Fruit fly (Drosophila melanogaster) whole organism, embryonic: ENCODE measurements around the gene CG12310.

Experiments used
- ATbp ChIP-seq: fragments of 200-800 bp; sonication (Bioruptor generic); optimal IDR thresholded peaks from 2 replicates; lab custom pipeline; 2017; ENCODE audit warnings: missing biosample characterization, mild to moderate bottlenecking, missing genetic modification characterization, missing genetic modification reagents
- CG10147 ChIP-seq: fragments of 200-800 bp; sonication (Bioruptor generic); optimal IDR thresholded peaks from 2 replicates; lab custom pipeline; 2019; ENCODE audit warnings: missing biosample characterization, mild to moderate bottlenecking, missing genetic modification characterization, moderate library complexity
- CG10209 ChIP-seq: fragments of 200-800 bp; sonication (Bioruptor generic); optimal IDR thresholded peaks from 3 replicates; lab custom pipeline; 2017; ENCODE audit warnings: missing biosample characterization, mild to moderate bottlenecking, missing genetic modification characterization, missing genetic modification reagents
- CG10543 ChIP-seq: fragments of 200-800 bp; sonication (Bioruptor generic); optimal IDR thresholded peaks from 3 replicates; lab custom pipeline; 2017; ENCODE audit warnings: missing biosample characterization, mild to moderate bottlenecking, missing genetic modification characterization, moderate library complexity
- CG12155 ChIP-seq: fragments of 200-800 bp; sonication (Bioruptor generic); optimal IDR thresholded peaks from 3 replicates; lab custom pipeline; 2016; ENCODE audit warnings: missing biosample characterization, missing genetic modification characterization
- CG12942 ChIP-seq: fragments of 200-800 bp; sonication (Bioruptor generic); optimal IDR thresholded peaks from 3 replicates; lab custom pipeline; 2016; ENCODE audit warnings: missing biosample characterization, missing genetic modification characterization
- CG13624 ChIP-seq: fragments of 200-800 bp; sonication (Bioruptor generic); optimal IDR thresholded peaks from 2 replicates; lab custom pipeline; 2016; ENCODE audit warnings: missing biosample characterization, missing genetic modification characterization
- CG14860 ChIP-seq: fragments of 200-800 bp; sonication (Bioruptor generic); IDR thresholded peaks from 3 replicates; pipeline ENCODE4 v1.3.6; 2022; ENCODE audit warnings: missing biosample characterization, missing genetic modification characterization; ENCODE audit not compliant: partially characterized antibody
- CG14965 ChIP-seq: fragments of 200-800 bp; sonication (Bioruptor generic); optimal IDR thresholded peaks from 2 replicates; lab custom pipeline; 2016; ENCODE audit warnings: missing biosample characterization, missing genetic modification characterization, borderline replicate concordance
- CG1529 ChIP-seq: fragments of 200-800 bp; sonication (Bioruptor generic); optimal IDR thresholded peaks from 3 replicates; lab custom pipeline; 2018; ENCODE audit warnings: missing biosample characterization, missing genetic modification characterization
- CG17328 ChIP-seq: fragments of 200-800 bp; sonication (Bioruptor generic); IDR thresholded peaks from 2 replicates; pipeline ENCODE4 v1.3.6; 2022; ENCODE audit warnings: missing biosample characterization, missing genetic modification characterization
- CG17568 ChIP-seq: fragments of 200-800 bp; sonication (Bioruptor generic); optimal IDR thresholded peaks from 2 replicates; lab custom pipeline; 2018; ENCODE audit warnings: missing biosample characterization, mild to moderate bottlenecking, missing genetic modification characterization, moderate library complexity
- CG17612 ChIP-seq: fragments of 200-800 bp; sonication (Bioruptor generic); IDR thresholded peaks from 2 replicates; pipeline ENCODE4 v1.3.6; 2022; ENCODE audit warnings: missing biosample characterization, missing genetic modification characterization
- CG18764 ChIP-seq: fragments of 200-800 bp; sonication (Bioruptor generic); optimal IDR thresholded peaks from 3 replicates; lab custom pipeline; 2016; ENCODE audit warnings: missing biosample characterization, missing genetic modification characterization
- CG3065 ChIP-seq: fragments of 200-800 bp; sonication (Bioruptor generic); optimal IDR thresholded peaks from 2 replicates; lab custom pipeline; 2016; ENCODE audit warnings: missing biosample characterization, missing genetic modification characterization
- CG3726 ChIP-seq: fragments of 200-800 bp; sonication (Bioruptor generic); IDR thresholded peaks from 3 replicates; pipeline ENCODE4, ENCODE4 v1.3.6; 2022; ENCODE audit warnings: missing biosample characterization, missing genetic modification characterization
- CG3995 ChIP-seq: fragments of 200-800 bp; sonication (Bioruptor generic); optimal IDR thresholded peaks from 3 replicates; lab custom pipeline; 2016; ENCODE audit warnings: missing biosample characterization, missing genetic modification characterization
- CG4282 ChIP-seq: fragments of 200-800 bp; sonication (Bioruptor generic); optimal IDR thresholded peaks from 2 replicates; lab custom pipeline; 2016; ENCODE audit warnings: missing biosample characterization, missing genetic modification characterization
- CG4360 ChIP-seq: fragments of 200-800 bp; sonication (Bioruptor generic); IDR thresholded peaks from 2 replicates; pipeline ENCODE4 v1.3.6; 2022; ENCODE audit warnings: missing biosample characterization, missing genetic modification characterization
- CG6791 ChIP-seq: fragments of 200-800 bp; sonication (Bioruptor generic); IDR thresholded peaks from 3 replicates; pipeline ENCODE4 v1.3.6; 2022; ENCODE audit warnings: missing biosample characterization, missing genetic modification characterization; ENCODE audit not compliant: partially characterized antibody
- CHES-1-like ChIP-seq: fragments of 200-800 bp; sonication (Bioruptor generic); optimal IDR thresholded peaks from 2 replicates; lab custom pipeline; 2016; ENCODE audit warnings: missing biosample characterization, missing genetic modification characterization
- D ChIP-seq, 2 experiments: fragments of 200-800 bp in 1 of 2; fragments of >200 bp in 1 of 2; sonication (Bioruptor generic) in 1 of 2; optimal IDR thresholded peaks; 2 replicates in 1 of 2; 3 replicates in 1 of 2; lab custom pipeline; 2017; ENCODE audit warnings: mild to moderate bottlenecking in 1 of 2, missing biosample characterization in 1 of 2, missing genetic modification characterization in 1 of 2, missing genetic modification reagents in 1 of 2
- D19A ChIP-seq: fragments of 200-800 bp; optimal IDR thresholded peaks from 3 replicates; lab custom pipeline; 2019; ENCODE audit warnings: missing biosample characterization, mild to moderate bottlenecking, missing genetic modification characterization, moderate library complexity
- Dip3 ChIP-seq: fragments of 200-800 bp; sonication (Bioruptor generic); optimal IDR thresholded peaks from 3 replicates; lab custom pipeline; 2016; ENCODE audit warnings: missing biosample characterization, missing genetic modification characterization
- Eip74EF ChIP-seq, 2 experiments: fragments of 200-800 bp in 1 of 2; fragments of >200 bp in 1 of 2; sonication (Bioruptor generic) in 1 of 2; optimal IDR thresholded peaks; 2 replicates each; lab custom pipeline; 2017 to 2019; ENCODE audit warnings: missing biosample characterization in 2 of 2, missing genetic modification characterization in 2 of 2, mild to moderate bottlenecking in 1 of 2, moderate library complexity in 1 of 2
- Fer2 ChIP-seq: fragments of 200-800 bp; sonication (Bioruptor generic); optimal IDR thresholded peaks from 2 replicates; lab custom pipeline; 2018; ENCODE audit warnings: missing biosample characterization, mild to moderate bottlenecking, missing genetic modification characterization, moderate library complexity
- Hmx ChIP-seq: fragments of 200-800 bp; sonication (Bioruptor generic); optimal IDR thresholded peaks from 2 replicates; lab custom pipeline; 2016; ENCODE audit warnings: missing biosample characterization, missing genetic modification characterization
- Jarid2 ChIP-seq: fragments of 200-800 bp; sonication (Bioruptor generic); optimal IDR thresholded peaks from 3 replicates; lab custom pipeline; 2017; ENCODE audit warnings: mild to moderate bottlenecking, missing biosample characterization, missing genetic modification reagents, missing genetic modification characterization
- Meics ChIP-seq: fragments of 200-800 bp; sonication (Bioruptor generic); optimal IDR thresholded peaks from 2 replicates; lab custom pipeline; 2017; ENCODE audit warnings: missing biosample characterization, mild to moderate bottlenecking, missing genetic modification characterization
- Mes4 ChIP-seq: fragments of 200-800 bp; sonication (Bioruptor generic); optimal IDR thresholded peaks from 2 replicates; lab custom pipeline; 2016; ENCODE audit warnings: missing biosample characterization, missing genetic modification characterization
- Tbp ChIP-seq: fragments of >200 bp; optimal IDR thresholded peaks from 2 replicates; lab custom pipeline; 2018; ENCODE audit warnings: missing biosample characterization, missing genetic modification characterization
- Usf ChIP-seq: fragments of 200-800 bp; sonication (Bioruptor generic); optimal IDR thresholded peaks from 2 replicates; lab custom pipeline; 2017; ENCODE audit warnings: missing genotype, missing biosample characterization, missing genetic modification characterization
- Xrp1 ChIP-seq: fragments of 200-800 bp; sonication (Bioruptor generic); IDR thresholded peaks from 2 replicates; pipeline ENCODE4 v1.3.6; 2022; ENCODE audit warnings: missing biosample characterization, missing genetic modification characterization
- ato ChIP-seq: fragments of 200-800 bp; sonication (Bioruptor generic); IDR thresholded peaks from 2 replicates; pipeline ENCODE4 v1.3.6; 2022; ENCODE audit warnings: missing biosample characterization, missing genetic modification characterization; ENCODE audit not compliant: partially characterized antibody
- chinmo ChIP-seq: fragments of 200-800 bp; sonication (Bioruptor generic); IDR thresholded peaks from 4 replicates; pipeline ENCODE4 v1.3.6; 2022; ENCODE audit warnings: missing biosample characterization, missing genetic modification characterization; ENCODE audit not compliant: partially characterized antibody
- crol ChIP-seq: fragments of 200-800 bp; sonication (Bioruptor generic); IDR thresholded peaks from 2 replicates; pipeline ENCODE4 v1.3.6; 2022; ENCODE audit warnings: missing biosample characterization, missing genetic modification characterization
- crp ChIP-seq, 2 experiments: fragments of 200-800 bp; sonication (Bioruptor generic); optimal IDR thresholded peaks; 2 replicates in 1 of 2; 3 replicates in 1 of 2; lab custom pipeline; 2017; ENCODE audit warnings: missing biosample characterization in 2 of 2, missing genetic modification characterization in 2 of 2, mild to moderate bottlenecking in 1 of 2, moderate library complexity in 1 of 2
- dati ChIP-seq: fragments of 200-800 bp; sonication (Bioruptor generic); IDR thresholded peaks from 2 replicates; pipeline ENCODE4 v1.3.6; 2022; ENCODE audit warnings: missing biosample characterization, missing genetic modification characterization
- dpn ChIP-seq, 2 experiments: fragments of 200-800 bp; sonication (Bioruptor generic); optimal IDR thresholded peaks; 3 replicates each; lab custom pipeline; 2016; ENCODE audit warnings: missing biosample characterization in 2 of 2, missing genetic modification characterization in 2 of 2
- eyg ChIP-seq: fragments of 200-800 bp; sonication (Bioruptor generic); optimal IDR thresholded peaks from 3 replicates; lab custom pipeline; 2016; ENCODE audit warnings: missing biosample characterization, missing genetic modification characterization
- fd102C ChIP-seq: fragments of 200-800 bp; sonication (Bioruptor generic); optimal IDR thresholded peaks from 2 replicates; lab custom pipeline; 2018; ENCODE audit warnings: missing biosample characterization, mild to moderate bottlenecking, missing genetic modification characterization, moderate library complexity
- onecut ChIP-seq: fragments of 200-800 bp; sonication (Bioruptor generic); IDR thresholded peaks from 2 replicates; pipeline ENCODE4 v1.3.6; 2022; ENCODE audit warnings: missing biosample characterization, missing genetic modification characterization
- sc ChIP-seq, 3 experiments: fragments of >200 bp in 2 of 3; fragments of 200-800 bp in 1 of 3; sonication (Bioruptor generic) in 1 of 3; optimal IDR thresholded peaks; 2 replicates in 2 of 3; 3 replicates in 1 of 3; lab custom pipeline; 2017; ENCODE audit warnings: mild to moderate bottlenecking in 1 of 3, missing biosample characterization in 1 of 3, missing genetic modification characterization in 1 of 3, missing genetic modification reagents in 1 of 3
- stwl ChIP-seq: fragments of 200-800 bp; sonication (Bioruptor generic); optimal IDR thresholded peaks from 3 replicates; lab custom pipeline; 2018; ENCODE audit warnings: missing biosample characterization, mild to moderate bottlenecking, missing genetic modification characterization, moderate library complexity
- z ChIP-seq: fragments of 200-800 bp; sonication (Bioruptor generic); IDR thresholded peaks from 3 replicates; pipeline ENCODE4 v1.3.6; 2022; ENCODE audit warnings: missing biosample characterization, missing genetic modification characterization
- zen2 ChIP-seq: fragments of 200-800 bp; sonication (Bioruptor generic); IDR thresholded peaks from 3 replicates; pipeline ENCODE4 v1.3.6; 2022; ENCODE audit warnings: missing biosample characterization, missing genetic modification characterization; ENCODE audit not compliant: partially characterized antibody
- zfh2 ChIP-seq: fragments of 200-800 bp; sonication (Bioruptor generic); optimal IDR thresholded peaks from 2 replicates; lab custom pipeline; 2016; ENCODE audit warnings: missing biosample characterization, missing genetic modification characterization

Gene CG12310

DNA sequence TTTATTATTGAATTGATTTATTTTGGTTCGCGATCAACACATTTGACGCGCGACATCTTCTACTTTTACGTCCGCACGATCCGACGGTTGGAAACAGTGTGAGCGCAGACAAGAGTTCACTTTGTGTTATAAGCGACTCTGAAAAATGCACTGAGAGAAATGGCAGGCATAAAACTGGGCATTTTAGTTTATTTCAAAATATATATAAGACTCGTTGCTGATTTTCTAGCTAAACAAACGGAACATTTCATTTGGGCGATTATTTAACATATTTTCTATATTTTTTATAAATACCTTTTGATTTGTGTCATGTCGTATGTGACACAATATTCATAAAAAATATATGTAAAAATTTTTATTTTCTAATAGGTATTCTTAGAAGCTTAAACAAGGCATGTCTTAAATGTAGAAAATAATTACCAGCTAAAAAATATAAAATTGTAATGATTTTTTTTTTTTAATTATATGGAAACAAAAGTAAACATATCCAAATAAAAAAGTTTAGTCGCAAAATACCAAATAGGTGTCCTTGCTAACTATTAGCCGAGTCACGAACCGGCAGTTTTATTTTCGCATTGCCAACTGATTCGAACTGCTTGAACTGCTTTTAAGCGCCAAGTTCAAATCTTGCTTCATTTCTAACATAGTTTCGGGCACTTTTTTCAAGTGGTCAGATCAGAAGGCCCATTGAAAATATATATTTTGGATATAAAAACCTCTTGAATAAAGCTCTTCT lies 36.5 kb downstream of the CG12310 start, which contains the start of gene Reck (continued):
- TF ChIP-seq CG17612 = no peak
- TF ChIP-seq Fer2 (tag; lab: Kevin White, UChicago) = peak; percentile 54
- TF ChIP-seq Xrp1 (GFP tag; lab: Robert Waterston, UW) = peak; percentile 92
- TF ChIP-seq D (optimal IDR thresholded peaks at IDR 0.05; lab: Kevin White, UChicago) = no peak
- TF ChIP-seq D (GFP tag; optimal IDR thresholded peaks at IDR 0.05; lab: Kevin White, UChicago) = peak; percentile 86
- TF ChIP-seq ATbp (GFP tag; lab: Kevin White, UChicago) = peak; percentile 83
- 0 out of 3 replicates have a peak, but pooled peaks have one; percentile 9 for TF ChIP-seq CG3726 (GFP tag; lab: Robert Waterston, UW)
- no peak for TF ChIP-seq Usf (GFP tag; lab: Kevin White, UChicago)
- peak; percentile 43; the same call in 1 of the 2 replicates for TF ChIP-seq CG4360 (GFP tag; lab: Robert Waterston, UW)
- no peak for TF ChIP-seq sc (optimal IDR thresholded peaks at IDR 0.05; lab: Kevin White, UChicago)
- peak; percentile 52 for TF ChIP-seq sc (GFP tag; optimal IDR thresholded peaks at IDR 0.05; lab: Kevin White, UChicago)
- TF ChIP-seq zen2 = no peak
- peak; percentile 60 for TF ChIP-seq CG3065 (GFP tag; lab: Kevin White, UChicago)
- peak; percentile 78 for TF ChIP-seq D19A
- TF ChIP-seq dpn (GFP tag; optimal IDR thresholded peaks at IDR 0.05; lab: Kevin White, UChicago) = peak; percentile 33 to 82
- peak; percentile 21 for TF ChIP-seq Dip3 (GFP tag; lab: Kevin White, UChicago)
- TF ChIP-seq z (GFP tag; lab: Robert Waterston, UW) = no peak
- TF ChIP-seq CG17568 (GFP tag; lab: Kevin White, UChicago) = peak; percentile 80
- TF ChIP-seq Eip74EF (GFP tag; optimal IDR thresholded peaks at IDR 0.05; lab: Kevin White, UChicago) = peak in 1 of 2 experiments; percentile 84
- TF ChIP-seq fd102C (GFP tag; lab: Kevin White, UChicago) = no peak
- TF ChIP-seq crol (GFP tag; lab: Robert Waterston, UW) = no peak
- TF ChIP-seq Meics (GFP tag; lab: Kevin White, UChicago) = peak; percentile 83
- TF ChIP-seq Mes4 (GFP tag; lab: Kevin White, UChicago) = no peak
- peak; percentile 78 for TF ChIP-seq onecut (GFP tag; lab: Robert Waterston, UW)
- TF ChIP-seq CG17328 (GFP tag; lab: Robert Waterston, UW) = peak; percentile 88
- no peak for TF ChIP-seq CG6791 (GFP tag; lab: Robert Waterston, UW)
- peak; percentile 51 for TF ChIP-seq CG13624 (GFP tag; lab: Kevin White, UChicago)
- peak; percentile 49 for TF ChIP-seq Jarid2 (GFP tag; lab: Kevin White, UChicago)
- TF ChIP-seq chinmo (GFP tag; lab: Robert Waterston, UW) = no peak
- peak; percentile 79 for TF ChIP-seq dati (GFP tag; lab: Robert Waterston, UW)
- TF ChIP-seq CG10147 (GFP tag; lab: Kevin White, UChicago) = peak; percentile 76
- TF ChIP-seq CG18764 (GFP tag; lab: Kevin White, UChicago) = peak; percentile 82
- peak; percentile 68 for TF ChIP-seq CG12942
- no peak for TF ChIP-seq CHES-1-like (GFP tag; lab: Kevin White, UChicago)
- TF ChIP-seq eyg (GFP tag; lab: Kevin White, UChicago) = no peak
- peak; percentile 43 for TF ChIP-seq stwl (tag; lab: Kevin White, UChicago)
- peak; percentile 77 for TF ChIP-seq CG1529
- TF ChIP-seq CG10209 = peak; percentile 73
- no peak for TF ChIP-seq CG14860 (GFP tag; lab: Robert Waterston, UW)
- TF ChIP-seq Hmx = no peak
- no peak for TF ChIP-seq zfh2 (GFP tag; lab: Kevin White, UChicago)
- TF ChIP-seq CG3995 (GFP tag; lab: Kevin White, UChicago) = no peak
- peak; percentile 55 for TF ChIP-seq CG12155
- peak in 1 of 2 experiments; percentile 13 for TF ChIP-seq crp (GFP tag; optimal IDR thresholded peaks at IDR 0.05; lab: Kevin White, UChicago)
- no peak for TF ChIP-seq Tbp (GFP tag; lab: Kevin White, UChicago)
- TF ChIP-seq CG14965 (GFP tag; lab: Kevin White, UChicago) = no peak
- TF ChIP-seq CG4282 (GFP tag; lab: Kevin White, UChicago) = no peak
- TF ChIP-seq ato (GFP tag; lab: Robert Waterston, UW) = no peak
- peak; percentile 52 for TF ChIP-seq CG10543
